Worm (Caenorhabditis elegans): ENCODE results near the gene gcc-1.

DNA sequence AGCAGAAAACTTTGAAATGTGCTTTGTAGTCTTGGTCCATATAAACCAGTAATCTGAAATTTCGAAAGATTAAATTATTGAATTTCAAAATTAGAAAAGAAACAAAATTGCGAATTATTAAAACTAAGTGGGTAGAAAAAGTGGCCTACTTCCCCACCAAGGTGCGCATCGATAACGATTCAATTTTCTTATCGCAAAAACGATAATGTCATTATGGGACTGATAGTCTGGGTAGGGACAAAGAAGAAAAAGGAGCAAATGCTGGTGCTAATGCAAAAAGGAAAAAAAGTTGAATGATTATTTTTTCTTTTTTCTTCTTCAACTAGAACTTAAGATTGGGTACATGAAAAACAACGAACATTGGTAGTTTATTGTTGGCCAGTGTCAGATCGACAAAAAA, 49.2 kb upstream of the gcc-1 start, which contains the start of gene gpcp-1:
- TF ChIP-seq klf-2 (GFP tag; conservative IDR thresholded peaks at IDR 0.05) (no peak), med-1 (GFP tag; optimal IDR thresholded peaks at IDR 0.05; ENCODE audit: insufficient read depth) (no peak), cog-1 (tag; optimal IDR thresholded peaks at IDR 0.05) (no peak), flt-1 (GFP tag; IDR thresholded peaks at IDR 0.05) (no peak), tab-1 (GFP tag; IDR thresholded peaks at IDR 0.05) (no peak), T22C8.4 (GFP tag; IDR thresholded peaks at IDR 0.05) (no peak), ztf-23 (GFP tag; IDR thresholded peaks at IDR 0.05) (no peak), ref-1 (GFP tag; conservative IDR thresholded peaks at IDR 0.05) (no peak), ztf-29 (GFP tag; IDR thresholded peaks at IDR 0.05) (no peak)

Measured in whole organism, midembryonic.